Worm (Caenorhabditis elegans) whole organism, L1 larva: Measurements from ENCODE around the gene C15H11.10.

Experiments
- C16A3.4 ChIP-seq: fragments of 150-350 bp; optimal IDR thresholded peaks from 2 replicates; lab custom pipeline; 2014; ENCODE audit warnings: missing biosample characterization, missing genetic modification characterization
- C34B4.2 ChIP-seq: sonication (generic microtip); optimal IDR thresholded peaks from 2 replicates; lab custom pipeline; 2017; ENCODE audit warnings: mild to moderate bottlenecking, missing genetic modification characterization, missing compliant biosample characterization
- Y116A8C.19 ChIP-seq: sonication (generic microtip); optimal IDR thresholded peaks from 2 replicates; lab custom pipeline; 2016; ENCODE audit warnings: missing compliant biosample characterization, missing genetic modification characterization, borderline replicate concordance
- aha-1 ChIP-seq: fragments of 150-350 bp; optimal IDR thresholded peaks from 2 replicates; lab custom pipeline; 2014; ENCODE audit warnings: missing biosample characterization, missing genetic modification characterization
- alr-1 ChIP-seq: fragments of 200-800 bp; sonication (Bioruptor generic); optimal IDR thresholded peaks from 2 replicates; lab custom pipeline; 2018; ENCODE audit warnings: borderline replicate concordance, mild to moderate bottlenecking, missing genetic modification characterization, missing compliant biosample characterization
- aly-2 ChIP-seq: fragments of 150-350 bp; optimal IDR thresholded peaks from 2 replicates; lab custom pipeline; 2014; ENCODE audit warnings: missing biosample characterization, missing genetic modification characterization
- ceh-8 ChIP-seq: fragments of 200-800 bp; sonication (Bioruptor generic); optimal IDR thresholded peaks from 2 replicates; lab custom pipeline; 2018; ENCODE audit warnings: mild to moderate bottlenecking, missing genetic modification characterization, moderate library complexity, missing compliant biosample characterization
- ceh-82 ChIP-seq, 3 experiments: fragments of 150-350 bp in 1 of 3; sonication (generic microtip) in 2 of 3; optimal IDR thresholded peaks; 2 replicates each; lab custom pipeline; 2014 to 2017; ENCODE audit warnings: missing biosample characterization in 3 of 3, missing genetic modification characterization in 3 of 3
- ceh-88 ChIP-seq: fragments of 200-800 bp; sonication (Bioruptor generic); IDR thresholded peaks from 2 replicates; pipeline ENCODE4 v1.3.6; 2022; ENCODE audit warnings: missing genetic modification characterization, missing compliant biosample characterization
- dpl-1 ChIP-seq, 3 experiments: fragments of 150-350 bp in 2 of 3; sonication (generic microtip) in 1 of 3; optimal IDR thresholded peaks; 2 replicates each; lab custom pipeline; 2014 to 2017; ENCODE audit warnings: missing biosample characterization in 3 of 3, missing genetic modification characterization in 3 of 3, missing genetic modification reagents in 3 of 3
- efl-1 ChIP-seq, 4 experiments: fragments of 150-350 bp; optimal IDR thresholded peaks in 3 of 4; peaks in 1 of 4; 1 replicate in 1 of 4; 2 replicates in 3 of 4; lab custom pipeline; 2014; ENCODE audit warnings: missing biosample characterization in 2 of 4, missing genetic modification characterization in 2 of 4, missing genetic modification reagents in 2 of 4
- efl-3 ChIP-seq: fragments of 200-800 bp; sonication (Bioruptor generic); optimal IDR thresholded peaks from 2 replicates; lab custom pipeline; 2018; ENCODE audit warnings: mild to moderate bottlenecking, missing genetic modification characterization, missing compliant biosample characterization
- egl-13 ChIP-seq: sonication (generic microtip); optimal IDR thresholded peaks from 2 replicates; lab custom pipeline; 2016; ENCODE audit warnings: missing genotype, missing genetic modification reagents, missing genetic modification characterization, missing compliant biosample characterization
- elt-2 ChIP-seq: sonication (generic microtip); optimal IDR thresholded peaks from 2 replicates; lab custom pipeline; 2016; ENCODE audit warnings: missing genetic modification characterization, mild to moderate bottlenecking, inconsistent platforms, missing compliant biosample characterization, missing genetic modification reagents
- elt-3 ChIP-seq, 6 experiments: fragments of 150-350 bp in 1 of 6; sonication (generic microtip); optimal IDR thresholded peaks; 2 replicates each; lab custom pipeline; 2017 to 2018; ENCODE audit warnings: missing biosample characterization in 6 of 6, missing genetic modification characterization in 6 of 6, inconsistent platforms in 1 of 6
- fkh-10 ChIP-seq: sonication (generic microtip); optimal IDR thresholded peaks from 2 replicates; lab custom pipeline; 2017; ENCODE audit warnings: missing biosample characterization, missing genetic modification reagents, missing genetic modification characterization
- fkh-8 ChIP-seq: sonication (generic microtip); optimal IDR thresholded peaks from 2 replicates; lab custom pipeline; 2016; ENCODE audit warnings: mild to moderate bottlenecking, missing genetic modification characterization, missing compliant biosample characterization
- hpl-2 ChIP-seq: fragments of 150-350 bp; optimal IDR thresholded peaks from 2 replicates; lab custom pipeline; 2014; ENCODE audit warnings: missing biosample characterization, missing genetic modification reagents, missing genetic modification characterization
- irx-1 ChIP-seq: sonication (generic microtip); optimal IDR thresholded peaks from 2 replicates; lab custom pipeline; 2016; ENCODE audit warnings: missing genetic modification characterization, missing compliant biosample characterization
- lin-14 ChIP-seq: fragments of 200-800 bp; sonication (Bioruptor generic); optimal IDR thresholded peaks from 2 replicates; lab custom pipeline; 2018; ENCODE audit warnings: mild to moderate bottlenecking, missing genetic modification characterization, moderate library complexity, missing compliant biosample characterization
- lin-15B ChIP-seq: fragments of 150-350 bp; sonication (generic microtip); optimal IDR thresholded peaks from 3 replicates; lab custom pipeline; 2014; ENCODE audit warnings: missing biosample characterization, missing genetic modification characterization
- lin-35 ChIP-seq, 2 experiments: fragments of 150-350 bp; optimal IDR thresholded peaks; 2 replicates each; lab custom pipeline; 2014; ENCODE audit warnings: missing biosample characterization in 2 of 2, missing genetic modification characterization in 2 of 2, missing genetic modification reagents in 2 of 2
- lin-39 ChIP-seq: fragments of 150-350 bp; optimal IDR thresholded peaks from 2 replicates; lab custom pipeline; 2014; ENCODE audit warnings: missing biosample characterization, missing genetic modification reagents, missing genetic modification characterization
- mab-9 ChIP-seq: fragments of 200-800 bp; sonication (Bioruptor generic); IDR thresholded peaks from 2 replicates; pipeline ENCODE4 v1.3.6; 2022; ENCODE audit warnings: missing genetic modification reagents, missing genetic modification characterization, missing compliant biosample characterization
- mdl-1 ChIP-seq, 2 experiments: fragments of 150-350 bp; optimal IDR thresholded peaks; 2 replicates each; lab custom pipeline; 2014 to 2017; ENCODE audit warnings: missing biosample characterization in 2 of 2, missing genetic modification characterization in 2 of 2, inconsistent platforms in 1 of 2
- mep-1 ChIP-seq: fragments of 150-350 bp; optimal IDR thresholded peaks from 2 replicates; lab custom pipeline; 2014; ENCODE audit warnings: missing biosample characterization, missing genetic modification characterization
- nhr-19 ChIP-seq: fragments of 200-800 bp; sonication (Bioruptor generic); conservative IDR thresholded peaks from 2 replicates; pipeline ENCODE4 v1.3.6; 2022; ENCODE audit warnings: missing genetic modification characterization, missing compliant biosample characterization
- nhr-28 ChIP-seq: fragments of 150-350 bp; optimal IDR thresholded peaks from 2 replicates; lab custom pipeline; 2014; ENCODE audit warnings: missing biosample characterization, missing genetic modification characterization
- nhr-47 ChIP-seq: sonication (generic microtip); optimal IDR thresholded peaks from 2 replicates; lab custom pipeline; 2016; ENCODE audit warnings: mild to moderate bottlenecking, missing genetic modification characterization, moderate library complexity, missing compliant biosample characterization
- nhr-71 ChIP-seq: sonication (generic microtip); optimal IDR thresholded peaks from 2 replicates; lab custom pipeline; 2016; ENCODE audit warnings: mild to moderate bottlenecking, missing genetic modification characterization, moderate library complexity, missing compliant biosample characterization
- nhr-76 ChIP-seq: sonication (generic microtip); optimal IDR thresholded peaks from 2 replicates; lab custom pipeline; 2017; ENCODE audit warnings: missing biosample characterization, missing genetic modification characterization
- pax-3 ChIP-seq: fragments of 200-800 bp; sonication (Bioruptor generic); optimal IDR thresholded peaks from 2 replicates; lab custom pipeline; 2018; ENCODE audit warnings: mild to moderate bottlenecking, missing genetic modification characterization, moderate library complexity, missing compliant biosample characterization
- pqm-1 ChIP-seq: sonication (generic microtip); optimal IDR thresholded peaks from 3 replicates; lab custom pipeline; 2017; ENCODE audit warnings: missing biosample characterization, missing genetic modification characterization
- rnt-1 ChIP-seq: sonication (generic microtip); optimal IDR thresholded peaks from 2 replicates; lab custom pipeline; 2016; ENCODE audit warnings: mild to moderate bottlenecking, missing genetic modification characterization, moderate library complexity, missing compliant biosample characterization
- skn-1 ChIP-seq: fragments of 150-350 bp; optimal IDR thresholded peaks from 2 replicates; lab custom pipeline; 2014; ENCODE audit warnings: missing biosample characterization, missing genetic modification characterization
- unc-130 ChIP-seq: fragments of 150-350 bp; optimal IDR thresholded peaks from 2 replicates; lab custom pipeline; 2017; ENCODE audit warnings: missing biosample characterization, missing genetic modification characterization, inconsistent platforms
- unc-98 ChIP-seq: fragments of 200-800 bp; sonication (Bioruptor generic); IDR thresholded peaks from 2 replicates; pipeline ENCODE4 v1.3.6; 2022; ENCODE audit warnings: missing genetic modification characterization, missing compliant biosample characterization
- vab-15 ChIP-seq: sonication (generic microtip); optimal IDR thresholded peaks from 2 replicates; lab custom pipeline; 2017; ENCODE audit warnings: missing genotype, mild to moderate bottlenecking, missing genetic modification characterization, missing compliant biosample characterization
- ztf-11 ChIP-seq, 2 experiments: sonication (generic microtip); optimal IDR thresholded peaks; 2 replicates each; lab custom pipeline; 2016 to 2017; ENCODE audit warnings: missing genetic modification characterization in 2 of 2, missing biosample characterization in 1 of 2, missing compliant biosample characterization in 1 of 2

Gene C15H11.10

DNA sequence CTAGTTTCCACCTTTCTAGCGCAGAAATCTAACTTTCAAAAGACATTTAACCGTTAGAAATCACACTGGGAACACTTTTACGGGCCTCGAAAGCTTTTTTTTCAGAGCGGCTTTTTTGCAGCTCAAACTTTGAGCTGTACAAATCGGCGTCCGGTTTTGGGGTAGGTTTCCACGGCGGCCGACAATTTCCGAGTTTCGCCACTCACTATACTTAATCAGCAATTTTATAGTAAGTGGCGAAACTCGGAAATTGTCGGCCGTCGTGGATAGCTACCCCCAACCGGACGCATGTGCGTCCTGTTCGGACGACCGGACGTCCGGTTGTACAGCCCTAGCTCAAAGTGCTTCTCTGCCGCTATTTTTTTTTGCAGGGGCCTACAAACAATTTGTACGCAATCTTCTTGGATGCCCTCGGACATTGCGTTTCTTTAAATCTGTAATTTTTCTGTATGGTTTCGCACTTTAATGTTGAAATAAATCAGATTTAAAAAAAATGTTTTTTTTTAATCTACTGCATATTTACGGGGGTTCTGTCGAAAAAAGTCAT, 4.3 kb downstream of the C15H11.10 start (continued):
- no peak for TF ChIP-seq ceh-82 (tag; optimal IDR thresholded peaks at IDR 0.05; lab: Kevin White, UChicago)

DNA sequence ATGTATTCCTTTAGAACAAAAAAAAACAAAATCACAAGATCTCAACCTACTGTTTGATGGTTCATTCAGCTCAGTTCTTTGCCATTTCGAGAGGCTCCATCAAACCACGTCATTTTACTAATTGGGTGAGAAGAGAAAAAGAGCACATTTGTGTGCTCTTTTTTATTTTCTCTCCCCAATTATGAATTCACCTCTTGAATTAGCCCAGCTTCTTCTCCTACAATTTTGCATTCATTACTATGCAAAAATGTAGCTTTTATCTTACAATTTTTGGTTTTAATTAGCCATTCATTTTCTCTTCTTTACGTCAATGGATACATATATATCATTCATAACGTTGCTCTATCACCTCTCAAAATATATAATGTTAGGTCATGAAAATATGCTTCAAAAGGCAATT, 13.7 kb downstream of the C15H11.10 start:
- TF ChIP-seq lin-14 (peak; percentile 48), egl-13 (tag; lab: Kevin White, UChicago) (no peak), mdl-1 (tag; optimal IDR thresholded peaks at IDR 0.05; lab: Kevin White, UChicago) (no peak), lin-15B (tag; lab: Kevin White, UChicago) (no peak), Y116A8C.19 (tag; lab: Kevin White, UChicago) (no peak), lin-35 (GFP tag; optimal IDR thresholded peaks at IDR 0.05; lab: Kevin White, UChicago) (no peak), nhr-71 (peak; percentile 11), ceh-8 (GFP tag; lab: Kevin White, UChicago) (peak; percentile 90), unc-98 (GFP tag; lab: Robert Waterston, UW) (no peak), pax-3 (tag; lab: Kevin White, UChicago) (peak; percentile 5)

DNA sequence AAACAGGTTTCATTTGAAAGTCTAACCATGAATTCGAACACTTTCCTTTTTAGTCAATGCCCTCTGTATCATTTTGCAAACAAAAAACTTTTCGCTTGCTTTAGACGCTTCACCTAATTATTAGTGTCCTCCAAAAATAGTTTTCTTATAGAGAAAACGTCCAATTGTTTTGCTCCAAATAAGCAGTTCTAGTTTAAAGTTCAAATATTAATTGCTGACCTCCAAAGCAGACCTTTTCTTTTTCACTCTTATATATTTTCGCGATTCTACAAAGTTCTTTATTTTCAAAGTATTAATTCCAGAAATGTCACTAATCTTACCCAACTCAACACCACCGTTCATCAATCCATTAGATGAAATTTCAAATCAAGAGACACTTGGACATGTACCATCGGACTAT, 16.8 kb downstream of the C15H11.10 start, which contains the start of gene gnrr-2:
Gene gnrr-2 (plus strand): TSS at position 301 of the 400 bp plus-strand sequence.
- TF ChIP-seq mab-9 (GFP tag; lab: Robert Waterston, UW) (no peak), nhr-28 (tag; lab: Kevin White, UChicago) (no peak), dpl-1 (GFP tag; optimal IDR thresholded peaks at IDR 0.05; lab: Kevin White, UChicago) (no peak), nhr-76 (tag; lab: Kevin White, UChicago) (no peak), mep-1 (no peak), skn-1 (no peak), vab-15 (tag; lab: Kevin White, UChicago) (no peak), elt-3 (tag; optimal IDR thresholded peaks at IDR 0.05; lab: Kevin White, UChicago) (no peak), mdl-1 (tag; optimal IDR thresholded peaks at IDR 0.05; lab: Kevin White, UChicago) (no peak), ceh-82 (tag; optimal IDR thresholded peaks at IDR 0.05; lab: Kevin White, UChicago) (no peak), ceh-88 (GFP tag; lab: Robert Waterston, UW) (no peak), ztf-11 (tag; optimal IDR thresholded peaks at IDR 0.05; lab: Kevin White, UChicago) (no peak), rnt-1 (tag; lab: Kevin White, UChicago) (no peak), efl-1 (optimal IDR thresholded peaks at IDR 0.05; lab: Kevin White, UChicago) (no peak), efl-1 (GFP tag; optimal IDR thresholded peaks at IDR 0.05 in 1 of 2; lab: Kevin White, UChicago) (no peak), lin-39 (tag; lab: Kevin White, UChicago) (no peak)

DNA sequence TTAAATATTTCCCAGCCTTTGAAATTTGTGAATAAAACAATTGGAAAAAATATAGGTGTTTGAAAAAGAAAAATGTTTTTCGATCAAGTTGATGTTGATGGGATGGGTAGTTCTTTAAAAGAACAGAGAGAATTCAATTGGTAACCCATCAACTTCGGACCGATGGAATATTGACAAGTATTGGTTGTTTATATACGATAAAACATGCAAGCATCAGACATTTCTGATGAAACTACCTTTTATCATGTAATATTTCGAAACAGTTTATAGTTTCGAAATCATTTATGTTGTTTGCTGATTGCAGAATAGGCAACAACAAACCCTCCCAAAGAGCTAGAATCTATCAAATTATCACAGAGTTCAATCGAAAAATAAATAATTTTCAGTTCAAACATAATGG, 18.0 kb downstream of the C15H11.10 start:
- TF ChIP-seq efl-1 (optimal IDR thresholded peaks at IDR 0.05; lab: Kevin White, UChicago) (no peak), efl-1 (GFP tag; optimal IDR thresholded peaks at IDR 0.05 in 1 of 2; lab: Kevin White, UChicago) (no peak), nhr-47 (no peak), C16A3.4 (no peak), alr-1 (no peak)

DNA sequence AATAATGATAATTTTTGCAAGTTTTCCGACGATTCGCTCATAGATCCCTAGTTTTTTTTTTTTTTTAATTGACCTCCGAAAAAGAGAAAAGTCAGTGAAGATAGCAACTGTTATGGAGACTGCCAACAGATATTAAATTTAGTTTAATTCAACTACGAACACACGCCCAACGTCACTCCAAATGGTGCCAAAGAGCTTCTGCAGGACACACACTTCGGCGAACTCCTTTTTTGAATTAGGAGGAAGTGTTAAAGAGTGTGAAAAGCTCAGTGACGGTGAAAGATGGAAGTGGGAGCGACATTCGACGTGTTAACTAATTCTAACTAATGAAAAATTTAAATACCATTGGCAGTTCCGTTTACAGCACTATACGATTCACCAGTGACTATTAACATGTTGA, 20.1 kb downstream of the C15H11.10 start:
- TF ChIP-seq efl-3 = no peak
- TF ChIP-seq efl-1 (optimal IDR thresholded peaks at IDR 0.05; lab: Kevin White, UChicago) = no peak
- TF ChIP-seq efl-1 (GFP tag; optimal IDR thresholded peaks at IDR 0.05 in 1 of 2; lab: Kevin White, UChicago) = peak in 1 of 2 experiments; percentile 84

DNA sequence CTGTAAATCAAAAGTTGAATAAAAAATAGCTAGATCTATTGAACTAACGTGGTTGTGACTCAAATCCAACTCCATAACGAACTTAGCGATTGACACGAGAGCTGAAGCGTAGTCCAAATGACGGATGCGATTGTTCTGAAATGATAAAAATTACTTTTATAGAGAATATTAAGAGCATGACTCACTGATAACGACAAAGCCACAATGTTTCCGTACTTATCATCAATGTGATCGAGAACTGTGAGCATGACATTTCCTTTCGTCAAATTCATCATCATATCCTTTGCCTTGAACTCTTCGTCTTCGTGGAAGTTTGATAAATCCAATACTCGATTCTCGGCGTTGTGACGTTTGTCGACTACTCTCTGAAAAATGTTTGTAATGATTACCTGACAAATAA, 22.1 kb downstream of the C15H11.10 start:
- TF ChIP-seq egl-13 (tag; lab: Kevin White, UChicago) (no peak), pax-3 (tag; lab: Kevin White, UChicago) (peak; percentile 2), aha-1 (no peak), fkh-8 (tag; lab: Kevin White, UChicago) (no peak), fkh-10 (GFP tag; lab: Kevin White, UChicago) (no peak), unc-98 (GFP tag; lab: Robert Waterston, UW) (no peak), C16A3.4 (no peak), alr-1 (no peak), ceh-88 (GFP tag; lab: Robert Waterston, UW) (no peak), unc-130 (tag; lab: Kevin White, UChicago) (no peak), vab-15 (tag; lab: Kevin White, UChicago) (no peak), C34B4.2 (tag; lab: Kevin White, UChicago) (no peak), irx-1 (no peak), nhr-19 (GFP tag; lab: Robert Waterston, UW) (no peak), aly-2 (tag; lab: Kevin White, UChicago) (no peak), pqm-1 (no peak), elt-2 (tag; lab: Kevin White, UChicago) (peak; percentile 60), lin-39 (tag; lab: Kevin White, UChicago) (no peak), hpl-2 (no peak), efl-1 (optimal IDR thresholded peaks at IDR 0.05; lab: Kevin White, UChicago) (no peak), efl-1 (GFP tag; optimal IDR thresholded peaks at IDR 0.05 in 1 of 2; lab: Kevin White, UChicago) (peak in 1 of 2 experiments; percentile 41)
